Worm (Caenorhabditis elegans): ENCODE results near the gene tpa-1.

ce11 chrIV:82309-82708, 9.5 kb upstream of the tpa-1 start:
- TF ChIP-seq nhr-11 (tag; optimal IDR thresholded peaks at IDR 0.05) (no peak), zag-1 (tag; optimal IDR thresholded peaks at IDR 0.05) (no peak), lir-3 (tag; optimal IDR thresholded peaks at IDR 0.05) (no peak)

All from whole organism, L4 larva.